Fruit fly (Drosophila melanogaster) whole organism: ENCODE results near the gene Zasp67.

Experiments used
- CG8478 ChIP-seq: fragments of >200 bp; optimal IDR thresholded peaks from 2 replicates; lab custom pipeline; 2018; ENCODE audit warnings: inconsistent platforms
- Dll ChIP-seq: fragments of >200 bp; optimal IDR thresholded peaks from 2 replicates; lab custom pipeline; 2017
- pan ChIP-seq: fragments of >200 bp; optimal IDR thresholded peaks from 2 replicates; lab custom pipeline; 2017
- psq ChIP-seq: fragments of >200 bp; optimal IDR thresholded peaks from 2 replicates; lab custom pipeline; 2017

- TF ChIP-seq Dll (lab: Kevin White, UChicago) (no peak), pan (lab: Kevin White, UChicago) (no peak), CG8478 (lab: Kevin White, UChicago) (no peak), psq (lab: Kevin White, UChicago) (no peak)
Measured at dm6 chr3L:9767636-9768358, 29.7 kb downstream of the Zasp67 start.
